Fruit fly (Drosophila melanogaster) whole organism, prepupa: ENCODE results near the gene CG11698.

ENCODE experiments used
- CG16779 ChIP-seq: fragments of 200-800 bp; sonication (Bioruptor generic); optimal IDR thresholded peaks from 3 replicates; lab custom pipeline; 2017; ENCODE audit warnings: missing biosample characterization, mild to moderate bottlenecking, missing genetic modification characterization
- CG34406 ChIP-seq: fragments of 200-800 bp; sonication (Bioruptor generic); optimal IDR thresholded peaks from 3 replicates; lab custom pipeline; 2016; ENCODE audit warnings: missing biosample characterization, missing genetic modification characterization
- Eip78C ChIP-seq: fragments of 200-800 bp; sonication (Bioruptor generic); peaks from one replicate; lab custom pipeline; 2016; ENCODE audit warnings: missing biosample characterization, missing genetic modification characterization
- Ets21C ChIP-seq: fragments of 200-800 bp; sonication (Bioruptor generic); optimal IDR thresholded peaks from 3 replicates; lab custom pipeline; 2016; ENCODE audit warnings: missing biosample characterization, missing genetic modification characterization
- Ets96B ChIP-seq: fragments of 200-800 bp; optimal IDR thresholded peaks from 2 replicates; lab custom pipeline; 2019; ENCODE audit warnings: missing biosample characterization, mild to moderate bottlenecking, missing genetic modification characterization, moderate library complexity
- Gug ChIP-seq: fragments of 200-800 bp; sonication (Bioruptor generic); IDR thresholded peaks from 2 replicates; pipeline ENCODE4 v1.3.6; 2022; ENCODE audit warnings: missing biosample characterization, missing genetic modification characterization
- Met ChIP-seq: fragments of 200-800 bp; sonication (Bioruptor generic); optimal IDR thresholded peaks from 3 replicates; lab custom pipeline; 2016; ENCODE audit warnings: missing biosample characterization, missing genetic modification characterization
- OdsH ChIP-seq: fragments of 200-800 bp; sonication (Bioruptor generic); optimal IDR thresholded peaks from 3 replicates; lab custom pipeline; 2016; ENCODE audit warnings: missing biosample characterization, missing genetic modification characterization
- Sox14 ChIP-seq: fragments of 200-800 bp; sonication (Bioruptor generic); optimal IDR thresholded peaks from 3 replicates; lab custom pipeline; 2016; ENCODE audit warnings: missing biosample characterization, missing genetic modification characterization
- acj6 ChIP-seq: fragments of 200-800 bp; sonication (Bioruptor generic); optimal IDR thresholded peaks from 3 replicates; lab custom pipeline; 2016; ENCODE audit warnings: missing biosample characterization, missing genetic modification characterization
- fd59A ChIP-seq: fragments of 200-800 bp; sonication (Bioruptor generic); optimal IDR thresholded peaks from 2 replicates; lab custom pipeline; 2017; ENCODE audit warnings: missing biosample characterization, mild to moderate bottlenecking, missing genetic modification characterization, missing genetic modification reagents
- fd85E ChIP-seq: fragments of 200-800 bp; sonication (Bioruptor generic); optimal IDR thresholded peaks from 3 replicates; lab custom pipeline; 2016; ENCODE audit warnings: missing biosample characterization, missing genetic modification characterization
- spab ChIP-seq: fragments of 200-800 bp; sonication (Bioruptor generic); optimal IDR thresholded peaks from 2 replicates; lab custom pipeline; 2017; ENCODE audit warnings: missing biosample characterization, mild to moderate bottlenecking, missing genetic modification characterization, missing genetic modification reagents

- no peak for TF ChIP-seq Ets21C (GFP tag; lab: Kevin White, UChicago)
- no peak for TF ChIP-seq Sox14
- TF ChIP-seq spab, result no peak
- TF ChIP-seq fd59A (GFP tag; lab: Kevin White, UChicago), result no peak
- TF ChIP-seq acj6 (GFP tag; lab: Kevin White, UChicago), result no peak
- TF ChIP-seq Gug (GFP tag; lab: Robert Waterston, UW), result no peak
- TF ChIP-seq fd85E (GFP tag; lab: Kevin White, UChicago), result no peak
- no peak for TF ChIP-seq OdsH (GFP tag; lab: Kevin White, UChicago)
- no peak for TF ChIP-seq Met
- no peak for TF ChIP-seq CG34406 (GFP tag; lab: Kevin White, UChicago)
- TF ChIP-seq Eip78C, result no peak
- TF ChIP-seq CG16779 (tag; lab: Kevin White, UChicago), result no peak
- TF ChIP-seq Ets96B, result no peak
Measured at dm6 chr3R:8303848-8304247, 8.1 kb upstream of the CG11698 start, which contains the start of gene nac.
